Fruit fly (Drosophila melanogaster): ENCODE results near the gene Pfrx.

Gene Pfrx

dm6 chrX:19453138-19453537 lies 42.2 kb upstream of the Pfrx start (continued):
- no peak for TF ChIP-seq CG10543 (GFP tag; optimal IDR thresholded peaks at IDR 0.05)
- peak; percentile 34 for TF ChIP-seq bcd (GFP tag; optimal IDR thresholded peaks at IDR 0.05)
- TF ChIP-seq pzg (GFP tag; optimal IDR thresholded peaks at IDR 0.05), result no peak
- no peak for TF ChIP-seq sc (optimal IDR thresholded peaks at IDR 0.05)
- no peak for TF ChIP-seq sc (GFP tag; optimal IDR thresholded peaks at IDR 0.05)
- TF ChIP-seq Rfx (GFP tag; IDR thresholded peaks at IDR 0.05), result peak; percentile 52; the same call in 1 of the 2 replicates
- TF ChIP-seq mirr (GFP tag; optimal IDR thresholded peaks at IDR 0.05), result no peak
- TF ChIP-seq Eip74EF (GFP tag; optimal IDR thresholded peaks at IDR 0.05), result no peak
- no peak for TF ChIP-seq CG10366 (GFP tag; IDR thresholded peaks at IDR 0.05)
- no peak for TF ChIP-seq amos (GFP tag; IDR thresholded peaks at IDR 0.05; ENCODE audit: partially characterized antibody)
- TF ChIP-seq CG4617 (GFP tag; optimal IDR thresholded peaks at IDR 0.05; ENCODE audit: borderline replicate concordance), result no peak
- no peak for TF ChIP-seq CG3726 (GFP tag; IDR thresholded peaks at IDR 0.05)
- TF ChIP-seq CG2120 (GFP tag; optimal IDR thresholded peaks at IDR 0.05), result peak; percentile 51
- no peak for TF ChIP-seq CG31224 (GFP tag; IDR thresholded peaks at IDR 0.05)
- TF ChIP-seq sima (GFP tag; optimal IDR thresholded peaks at IDR 0.05), result no peak
- no peak for TF ChIP-seq CG11695 (GFP tag; IDR thresholded peaks at IDR 0.05)
- no peak for TF ChIP-seq pum (GFP tag; optimal IDR thresholded peaks at IDR 0.05)
- TF ChIP-seq lmd (GFP tag; IDR thresholded peaks at IDR 0.05), result peak; percentile 57
- peak in 1 of 2 experiments; percentile 55 for TF ChIP-seq Hr51 (GFP tag; optimal IDR thresholded peaks at IDR 0.05)
- no peak for TF ChIP-seq al (GFP tag; IDR thresholded peaks at IDR 0.05)
- peak; percentile 37 for TF ChIP-seq Blimp-1 (GFP tag; optimal IDR thresholded peaks at IDR 0.05)
- peak; percentile 54 for TF ChIP-seq Xrp1 (GFP tag; IDR thresholded peaks at IDR 0.05)
- no peak for TF ChIP-seq CG11085 (GFP tag; IDR thresholded peaks at IDR 0.05)
- no peak for TF ChIP-seq CG13775 (GFP tag; optimal IDR thresholded peaks at IDR 0.05)
- 0 out of 2 replicates have a peak, but pooled peaks have one; percentile 36 for TF ChIP-seq CG14014 (GFP tag; IDR thresholded peaks at IDR 0.05)
- peak; percentile 28 for TF ChIP-seq CG18262 (tag; optimal IDR thresholded peaks at IDR 0.05)
- TF ChIP-seq run (tag; optimal IDR thresholded peaks at IDR 0.05), result no peak
- TF ChIP-seq HLH3B (GFP tag; IDR thresholded peaks at IDR 0.05), result peak; percentile 43; the same call in 1 of the 2 replicates
- TF ChIP-seq Hey (tag; optimal IDR thresholded peaks at IDR 0.05), result no peak
- peak; percentile 31 for TF ChIP-seq fd3F (GFP tag; optimal IDR thresholded peaks at IDR 0.05)
- TF ChIP-seq Taf1 (GFP tag; IDR thresholded peaks at IDR 0.05), result no peak
- TF ChIP-seq lab (GFP tag; optimal IDR thresholded peaks at IDR 0.05), result peak; percentile 71
- peak; percentile 5 for TF ChIP-seq HmgZ (tag; optimal IDR thresholded peaks at IDR 0.05)
- TF ChIP-seq stwl (tag; optimal IDR thresholded peaks at IDR 0.05), result no peak
- TF ChIP-seq CG12744 (GFP tag; optimal IDR thresholded peaks at IDR 0.05), result no peak
- TF ChIP-seq nau (GFP tag; optimal IDR thresholded peaks at IDR 0.05), result no peak
- TF ChIP-seq Vsx1 (GFP tag; optimal IDR thresholded peaks at IDR 0.05), result no peak
- TF ChIP-seq CG12155 (GFP tag; optimal IDR thresholded peaks at IDR 0.05), result no peak
- TF ChIP-seq NC2β (GFP tag; optimal IDR thresholded peaks at IDR 0.05), result no peak
- TF ChIP-seq Drgx (GFP tag; IDR thresholded peaks at IDR 0.05), result 0 out of 2 replicates have a peak, but pooled peaks have one; percentile 25
- peak; percentile 27 for TF ChIP-seq CG18619 (GFP tag; optimal IDR thresholded peaks at IDR 0.05)
- TF ChIP-seq dimm (GFP tag; IDR thresholded peaks at IDR 0.05), result no peak
- TF ChIP-seq Lim3 (GFP tag; IDR thresholded peaks at IDR 0.05), result no peak
- TF ChIP-seq sr (GFP tag; IDR thresholded peaks at IDR 0.05), result no peak
- TF ChIP-seq Ssrp (tag; optimal IDR thresholded peaks at IDR 0.05), result peak; percentile 22
- TF ChIP-seq bowl (GFP tag; IDR thresholded peaks at IDR 0.05), result no peak
- TF ChIP-seq CG9932 (GFP tag; IDR thresholded peaks at IDR 0.05), result peak; percentile 27; the same call in 1 of the 2 replicates
- TF ChIP-seq CG10462 (GFP tag; optimal IDR thresholded peaks at IDR 0.05), result no peak
- TF ChIP-seq Tbp (GFP tag; optimal IDR thresholded peaks at IDR 0.05), result no peak
- TF ChIP-seq CG11456 (GFP tag; IDR thresholded peaks at IDR 0.05), result 0 out of 3 replicates have a peak, but pooled peaks have one; percentile 45
- no peak for TF ChIP-seq CG9797 (GFP tag; optimal IDR thresholded peaks at IDR 0.05)
